Fruit fly (Drosophila melanogaster): Measurements from ENCODE around the gene CG33189.

The CG33189 gene

DNA sequence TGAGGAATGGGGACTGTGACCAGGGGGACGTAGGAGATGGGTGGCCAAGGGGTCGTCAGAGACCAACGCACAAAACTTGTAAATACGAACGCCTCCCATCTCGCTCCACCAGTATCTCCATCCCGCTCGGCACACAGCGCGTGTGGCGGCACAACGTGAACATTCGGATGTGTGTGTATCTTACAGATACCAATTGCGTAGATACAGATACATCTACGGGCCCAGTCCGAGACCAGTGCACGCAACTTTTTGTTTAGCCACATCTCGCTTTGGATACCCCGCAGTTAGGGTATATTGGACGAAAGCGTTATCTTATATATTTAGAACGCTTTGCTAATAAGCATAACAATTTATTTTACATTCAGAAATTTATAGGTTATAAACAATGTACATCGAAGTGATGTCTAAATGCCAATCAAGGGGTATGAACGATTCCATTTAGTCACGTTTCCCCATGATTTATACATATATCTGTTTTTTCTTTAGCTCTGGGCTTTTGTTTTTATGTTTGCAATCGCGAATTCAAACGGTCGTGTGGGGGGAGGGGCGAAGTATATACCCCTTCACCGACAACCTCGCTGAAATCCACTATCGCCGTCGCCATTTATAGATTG, 30.8 kb upstream of the CG33189 start (continued):
- peak; percentile 99 for TF ChIP-seq NfI (GFP tag; optimal IDR thresholded peaks at IDR 0.05)
- TF ChIP-seq CG1233 (GFP tag; optimal IDR thresholded peaks at IDR 0.05), result peak; percentile 98
- peak; percentile 100 for TF ChIP-seq Ets65A (GFP tag)
- TF ChIP-seq ro (GFP tag; IDR thresholded peaks at IDR 0.05), result peak; percentile 95
- TF ChIP-seq zf30C (GFP tag; optimal IDR thresholded peaks at IDR 0.05), result peak; percentile 3
- TF ChIP-seq CG15601 (tag; optimal IDR thresholded peaks at IDR 0.05), result peak; percentile 97
- TF ChIP-seq CG33213 (GFP tag; optimal IDR thresholded peaks at IDR 0.05), result peak; percentile 99
- no peak for TF ChIP-seq Scr (GFP tag; IDR thresholded peaks at IDR 0.05; ENCODE audit: partially characterized antibody)
- peak; percentile 98 for TF ChIP-seq CG4730 (GFP tag; IDR thresholded peaks at IDR 0.05)
- peak; percentile 99 for TF ChIP-seq Meics (GFP tag; optimal IDR thresholded peaks at IDR 0.05)
- TF ChIP-seq CG18599 (GFP tag; optimal IDR thresholded peaks at IDR 0.05), result peak; percentile 99
- peak; percentile 98 for TF ChIP-seq stc (GFP tag; IDR thresholded peaks at IDR 0.05)
- TF ChIP-seq lola (GFP tag; optimal IDR thresholded peaks at IDR 0.05), result peak in 1 of 3 experiments; percentile 97
- peak; percentile 99 for TF ChIP-seq CG18619 (GFP tag; optimal IDR thresholded peaks at IDR 0.05)
- TF ChIP-seq Oli (tag; optimal IDR thresholded peaks at IDR 0.05), result peak; percentile 99
- TF ChIP-seq zen (tag; optimal IDR thresholded peaks at IDR 0.05), result peak; percentile 96
- TF ChIP-seq CG8944 (GFP tag; optimal IDR thresholded peaks at IDR 0.05), result peak; percentile 98
- TF ChIP-seq Asciz (GFP tag; optimal IDR thresholded peaks at IDR 0.05), result peak; percentile 97
- peak; percentile 98 for TF ChIP-seq CG17385 (GFP tag; optimal IDR thresholded peaks at IDR 0.05)
- peak; percentile 98 for TF ChIP-seq CG6765 (GFP tag; optimal IDR thresholded peaks at IDR 0.05)
- TF ChIP-seq salm (tag; optimal IDR thresholded peaks at IDR 0.05), result peak; percentile 98
- TF ChIP-seq CG12071 (GFP tag; optimal IDR thresholded peaks at IDR 0.05), result peak; percentile 99
- TF ChIP-seq jing (GFP tag; optimal IDR thresholded peaks at IDR 0.05), result peak; percentile 99
- TF ChIP-seq ftz-f1 (GFP tag; optimal IDR thresholded peaks at IDR 0.05), result peak; percentile 91
- TF ChIP-seq Hand (GFP tag; optimal IDR thresholded peaks at IDR 0.05), result peak; percentile 98
- peak; percentile 94 for TF ChIP-seq CG7357 (GFP tag; IDR thresholded peaks at IDR 0.05)
- TF ChIP-seq CG6175 (GFP tag; IDR thresholded peaks at IDR 0.05), result peak; percentile 97
- TF ChIP-seq toy (GFP tag; IDR thresholded peaks at IDR 0.05), result peak; percentile 97
- TF ChIP-seq CG30020 (tag; optimal IDR thresholded peaks at IDR 0.05), result peak; percentile 86
- peak; percentile 98 for TF ChIP-seq kay (GFP tag; optimal IDR thresholded peaks at IDR 0.05)
- peak; percentile 69 for TF ChIP-seq Sry-β (GFP tag; optimal IDR thresholded peaks at IDR 0.05)
- peak; percentile 98 for TF ChIP-seq Xrp1 (GFP tag; IDR thresholded peaks at IDR 0.05)
- TF ChIP-seq CG18476 (GFP tag; optimal IDR thresholded peaks at IDR 0.05), result peak; percentile 97
- TF ChIP-seq CG11085 (GFP tag; IDR thresholded peaks at IDR 0.05), result peak; percentile 98
- TF ChIP-seq fu2 (GFP tag; optimal IDR thresholded peaks at IDR 0.05), result peak; percentile 98
- TF ChIP-seq CG17912 (GFP tag; optimal IDR thresholded peaks at IDR 0.05), result peak; percentile 95
- peak; percentile 92 for TF ChIP-seq CG33557 (GFP tag; optimal IDR thresholded peaks at IDR 0.05)
- TF ChIP-seq Awh (GFP tag; IDR thresholded peaks at IDR 0.05), result peak; percentile 98
- TF ChIP-seq CG12391 (tag; optimal IDR thresholded peaks at IDR 0.05), result peak; percentile 99
- TF ChIP-seq Atf3 (GFP tag; optimal IDR thresholded peaks at IDR 0.05), result peak; percentile 98
- TF ChIP-seq CG3065 (GFP tag; optimal IDR thresholded peaks at IDR 0.05), result peak; percentile 95
- TF ChIP-seq ash1 (GFP tag; optimal IDR thresholded peaks at IDR 0.05), result peak; percentile 94
- TF ChIP-seq NC2α (GFP tag; optimal IDR thresholded peaks at IDR 0.05), result peak; percentile 98
- TF ChIP-seq CG14860 (GFP tag; IDR thresholded peaks at IDR 0.05; ENCODE audit: partially characterized antibody), result no peak
- TF ChIP-seq ewg (GFP tag; optimal IDR thresholded peaks at IDR 0.05), result peak; percentile 97
- peak; percentile 99 for TF ChIP-seq Aef1 (GFP tag; IDR thresholded peaks at IDR 0.05)
- peak; percentile 95 for TF ChIP-seq CkIIα-i1 (GFP tag; IDR thresholded peaks at IDR 0.05)
- peak; percentile 98 for TF ChIP-seq CG12299 (tag; optimal IDR thresholded peaks at IDR 0.05)
- peak; percentile 96 for TF ChIP-seq B-H2 (GFP tag; optimal IDR thresholded peaks at IDR 0.05)

Data from whole organism, embryonic.